Fruit fly (Drosophila melanogaster) whole organism, embryonic: ENCODE measurements around the gene CG13306.

Experiments
- CG10462 ChIP-seq: fragments of 200-800 bp; sonication (Bioruptor generic); optimal IDR thresholded peaks from 2 replicates; lab custom pipeline; 2016; ENCODE audit warnings: missing biosample characterization, missing genetic modification characterization
- CG10543 ChIP-seq: fragments of 200-800 bp; sonication (Bioruptor generic); optimal IDR thresholded peaks from 3 replicates; lab custom pipeline; 2017; ENCODE audit warnings: missing biosample characterization, mild to moderate bottlenecking, missing genetic modification characterization, moderate library complexity
- CG10979 ChIP-seq: fragments of 200-800 bp; sonication (Bioruptor generic); optimal IDR thresholded peaks from 2 replicates; lab custom pipeline; 2018; ENCODE audit warnings: missing biosample characterization, mild to moderate bottlenecking, missing genetic modification characterization, moderate library complexity
- CG11247 ChIP-seq: fragments of 200-800 bp; sonication (Bioruptor generic); IDR thresholded peaks from 2 replicates; pipeline ENCODE4 v1.3.6; 2022; ENCODE audit warnings: missing biosample characterization, missing genetic modification characterization
- CG11504 ChIP-seq: fragments of 200-800 bp; sonication (Bioruptor generic); optimal IDR thresholded peaks from 3 replicates; lab custom pipeline; 2019; ENCODE audit warnings: missing biosample characterization, mild to moderate bottlenecking, missing genetic modification characterization, moderate library complexity
- CG15011 ChIP-seq: fragments of 200-800 bp; sonication (Bioruptor generic); optimal IDR thresholded peaks from 3 replicates; lab custom pipeline; 2018; ENCODE audit warnings: missing biosample characterization, mild to moderate bottlenecking, missing genetic modification characterization
- CG1603 ChIP-seq: fragments of 200-800 bp; sonication (Bioruptor generic); optimal IDR thresholded peaks from 2 replicates; lab custom pipeline; 2019; ENCODE audit warnings: missing biosample characterization, mild to moderate bottlenecking, missing genetic modification characterization, moderate library complexity
- CG16779 ChIP-seq: fragments of 200-800 bp; sonication (Bioruptor generic); IDR thresholded peaks from 2 replicates; pipeline ENCODE4 v1.3.6; 2022; ENCODE audit warnings: missing biosample characterization, missing genetic modification characterization
- CG2875 ChIP-seq: fragments of 200-800 bp; sonication (Bioruptor generic); optimal IDR thresholded peaks from 2 replicates; lab custom pipeline; 2017; ENCODE audit warnings: missing biosample characterization, mild to moderate bottlenecking, missing genetic modification characterization, missing genetic modification reagents
- CG31224 ChIP-seq: fragments of 200-800 bp; sonication (Bioruptor generic); IDR thresholded peaks from 2 replicates; pipeline ENCODE4 v1.3.6; 2022; ENCODE audit warnings: missing biosample characterization, missing genetic modification characterization
- CG31388 ChIP-seq: fragments of 200-800 bp; sonication (Bioruptor generic); optimal IDR thresholded peaks from 2 replicates; lab custom pipeline; 2016; ENCODE audit warnings: missing biosample characterization, missing genetic modification characterization
- CG32772 ChIP-seq: fragments of 200-800 bp; sonication (Bioruptor generic); IDR thresholded peaks from 2 replicates; pipeline ENCODE4 v1.3.6; 2022; ENCODE audit warnings: missing biosample characterization, missing genetic modification characterization
- CG3726 ChIP-seq: fragments of 200-800 bp; sonication (Bioruptor generic); IDR thresholded peaks from 3 replicates; pipeline ENCODE4, ENCODE4 v1.3.6; 2022; ENCODE audit warnings: missing biosample characterization, missing genetic modification characterization
- CG3847 ChIP-seq: fragments of 200-800 bp; sonication (Bioruptor generic); IDR thresholded peaks from 2 replicates; pipeline ENCODE4 v1.3.6; 2022; ENCODE audit warnings: missing biosample characterization, missing genetic modification characterization
- CG43689 ChIP-seq: fragments of 200-800 bp; sonication (Bioruptor generic); IDR thresholded peaks from 2 replicates; pipeline ENCODE4 v1.3.6; 2022; ENCODE audit warnings: missing biosample characterization, missing genetic modification characterization
- CG7357 ChIP-seq: fragments of 200-800 bp; sonication (Bioruptor generic); IDR thresholded peaks from 3 replicates; pipeline ENCODE4 v1.3.6; 2022; ENCODE audit warnings: missing biosample characterization, missing genetic modification characterization
- CG7786 ChIP-seq: fragments of 200-800 bp; sonication (Bioruptor generic); optimal IDR thresholded peaks from 2 replicates; lab custom pipeline; 2016; ENCODE audit warnings: missing biosample characterization, missing genetic modification characterization
- CG7839 ChIP-seq: fragments of 200-800 bp; sonication (Bioruptor generic); optimal IDR thresholded peaks from 3 replicates; lab custom pipeline; 2018; ENCODE audit warnings: missing biosample characterization, mild to moderate bottlenecking, missing genetic modification characterization, moderate library complexity
- CG8388 ChIP-seq: fragments of 200-800 bp; sonication (Bioruptor generic); optimal IDR thresholded peaks from 2 replicates; lab custom pipeline; 2019; ENCODE audit warnings: missing biosample characterization, mild to moderate bottlenecking, missing genetic modification characterization, moderate library complexity
- CG8478 ChIP-seq: fragments of >200 bp; optimal IDR thresholded peaks from 2 replicates; lab custom pipeline; 2018
- CG8944 ChIP-seq: fragments of 200-800 bp; sonication (Bioruptor generic); optimal IDR thresholded peaks from 3 replicates; lab custom pipeline; 2016; ENCODE audit warnings: missing biosample characterization, missing genetic modification characterization
- D ChIP-seq, 2 experiments: fragments of 200-800 bp in 1 of 2; fragments of >200 bp in 1 of 2; sonication (Bioruptor generic) in 1 of 2; optimal IDR thresholded peaks; 2 replicates in 1 of 2; 3 replicates in 1 of 2; lab custom pipeline; 2017; ENCODE audit warnings: mild to moderate bottlenecking in 1 of 2, missing biosample characterization in 1 of 2, missing genetic modification characterization in 1 of 2, missing genetic modification reagents in 1 of 2
- Doc3 ChIP-seq: fragments of 200-800 bp; sonication (Bioruptor generic); IDR thresholded peaks from 3 replicates; pipeline ENCODE4 v1.3.6; 2022; ENCODE audit warnings: missing biosample characterization, missing genetic modification characterization; ENCODE audit not compliant: partially characterized antibody
- Dp ChIP-seq: fragments of 200-800 bp; sonication (Bioruptor generic); optimal IDR thresholded peaks from 2 replicates; lab custom pipeline; 2018; ENCODE audit warnings: missing biosample characterization, mild to moderate bottlenecking, missing genetic modification characterization, moderate library complexity
- Drgx ChIP-seq: fragments of 200-800 bp; sonication (Bioruptor generic); IDR thresholded peaks from 2 replicates; pipeline ENCODE4 v1.3.6; 2022; ENCODE audit warnings: missing biosample characterization, missing genetic modification characterization
- HLH54F ChIP-seq: fragments of 200-800 bp; sonication (Bioruptor generic); optimal IDR thresholded peaks from 3 replicates; lab custom pipeline; 2016; ENCODE audit warnings: missing biosample characterization, missing genetic modification characterization
- Mad ChIP-seq: fragments of 200-800 bp; sonication (Bioruptor generic); optimal IDR thresholded peaks from 2 replicates; lab custom pipeline; 2016; ENCODE audit warnings: missing biosample characterization, missing genetic modification characterization
- Med ChIP-seq: fragments of 200-800 bp; sonication (Bioruptor generic); peaks from one replicate; lab custom pipeline; 2016; ENCODE audit warnings: missing biosample characterization, missing genetic modification characterization, mild to moderate bottlenecking, inconsistent platforms, moderate library complexity
- Ravus ChIP-seq: fragments of 200-800 bp; sonication (Bioruptor generic); IDR thresholded peaks from 2 replicates; pipeline ENCODE4 v1.3.6; 2022; ENCODE audit warnings: missing biosample characterization, missing genetic modification characterization
- Stat92E ChIP-seq, 3 experiments: fragments of >200 bp in 2 of 3; fragments of 200-800 bp in 1 of 3; sonication (Bioruptor generic) in 1 of 3; optimal IDR thresholded peaks; 2 replicates each; lab custom pipeline; 2017 to 2019; ENCODE audit warnings: missing biosample characterization in 3 of 3, missing genetic modification characterization in 3 of 3, mild to moderate bottlenecking in 1 of 3, moderate library complexity in 1 of 3
- TFAM ChIP-seq: fragments of 200-800 bp; sonication (Bioruptor generic); optimal IDR thresholded peaks from 2 replicates; lab custom pipeline; 2017; ENCODE audit warnings: missing biosample characterization, missing genetic modification characterization, inconsistent platforms
- YL-1 ChIP-seq: fragments of 200-800 bp; sonication (Bioruptor generic); optimal IDR thresholded peaks from 3 replicates; lab custom pipeline; 2017; ENCODE audit warnings: missing biosample characterization, mild to moderate bottlenecking, missing genetic modification characterization
- ab ChIP-seq: fragments of 200-800 bp; sonication (Bioruptor generic); optimal IDR thresholded peaks from 2 replicates; lab custom pipeline; 2016; ENCODE audit warnings: missing biosample characterization, missing genetic modification characterization
- ara ChIP-seq: fragments of 200-800 bp; sonication (Bioruptor generic); IDR thresholded peaks from 2 replicates; pipeline ENCODE4 v1.3.6; 2022; ENCODE audit warnings: missing biosample characterization, missing genetic modification characterization
- bigmax ChIP-seq: fragments of 200-800 bp; sonication (Bioruptor generic); optimal IDR thresholded peaks from 2 replicates; lab custom pipeline; 2018; ENCODE audit warnings: missing biosample characterization, mild to moderate bottlenecking, missing genetic modification characterization
- caup ChIP-seq: fragments of 200-800 bp; sonication (Bioruptor generic); optimal IDR thresholded peaks from 3 replicates; lab custom pipeline; 2017; ENCODE audit warnings: missing biosample characterization, mild to moderate bottlenecking, missing genetic modification characterization, moderate library complexity; ENCODE audit not compliant: severe bottlenecking
- dimm ChIP-seq: fragments of 200-800 bp; sonication (Bioruptor generic); IDR thresholded peaks from 2 replicates; pipeline ENCODE4 v1.3.6; 2022; ENCODE audit warnings: missing biosample characterization, missing genetic modification characterization
- ems ChIP-seq: fragments of 200-800 bp; sonication (Bioruptor generic); optimal IDR thresholded peaks from 3 replicates; lab custom pipeline; 2016; ENCODE audit warnings: missing biosample characterization, missing genetic modification characterization
- en ChIP-seq: fragments of 200-800 bp; sonication (Bioruptor generic); optimal IDR thresholded peaks from 2 replicates; lab custom pipeline; 2016; ENCODE audit warnings: missing biosample characterization, missing genetic modification characterization
- gfzf ChIP-seq: fragments of 200-800 bp; sonication (Bioruptor generic); optimal IDR thresholded peaks from 2 replicates; lab custom pipeline; 2016; ENCODE audit warnings: missing biosample characterization, mild to moderate bottlenecking, missing genetic modification characterization, moderate library complexity
- her ChIP-seq: fragments of 200-800 bp; sonication (Bioruptor generic); optimal IDR thresholded peaks from 2 replicates; lab custom pipeline; 2016; ENCODE audit warnings: missing biosample characterization, missing genetic modification characterization
- jigr1 ChIP-seq: fragments of 200-800 bp; sonication (Bioruptor generic); IDR thresholded peaks from 3 replicates; pipeline ENCODE4 v1.3.6; 2022; ENCODE audit warnings: missing biosample characterization, missing genetic modification characterization
- lilli ChIP-seq: fragments of 200-800 bp; sonication (Bioruptor generic); optimal IDR thresholded peaks from 3 replicates; lab custom pipeline; 2016; ENCODE audit warnings: missing biosample characterization, missing genetic modification characterization
- lmd ChIP-seq: fragments of 200-800 bp; sonication (Bioruptor generic); IDR thresholded peaks from 2 replicates; pipeline ENCODE4 v1.3.6; 2022; ENCODE audit warnings: missing biosample characterization, missing genetic modification characterization
- nmo ChIP-seq: fragments of 200-800 bp; sonication (Bioruptor generic); optimal IDR thresholded peaks from 2 replicates; lab custom pipeline; 2018; ENCODE audit warnings: missing biosample characterization, mild to moderate bottlenecking, missing genetic modification characterization, moderate library complexity
- peb ChIP-seq: fragments of 200-800 bp; sonication (Bioruptor generic); IDR thresholded peaks from 2 replicates; pipeline ENCODE4 v1.3.6; 2022; ENCODE audit warnings: missing biosample characterization, missing genetic modification characterization
- sc ChIP-seq, 3 experiments: fragments of >200 bp in 2 of 3; fragments of 200-800 bp in 1 of 3; sonication (Bioruptor generic) in 1 of 3; optimal IDR thresholded peaks; 2 replicates in 2 of 3; 3 replicates in 1 of 3; lab custom pipeline; 2017; ENCODE audit warnings: mild to moderate bottlenecking in 1 of 3, missing biosample characterization in 1 of 3, missing genetic modification characterization in 1 of 3, missing genetic modification reagents in 1 of 3
- schlank ChIP-seq: fragments of 200-800 bp; sonication (Bioruptor generic); optimal IDR thresholded peaks from 2 replicates; lab custom pipeline; 2018; ENCODE audit warnings: missing biosample characterization, mild to moderate bottlenecking, missing genetic modification characterization
- tin ChIP-seq: fragments of 200-800 bp; sonication (Bioruptor generic); optimal IDR thresholded peaks from 3 replicates; lab custom pipeline; 2016; ENCODE audit warnings: missing biosample characterization, missing genetic modification characterization
- tna ChIP-seq: fragments of 200-800 bp; sonication (Bioruptor generic); IDR thresholded peaks from 2 replicates; pipeline ENCODE4 v1.3.6; 2022; ENCODE audit warnings: missing biosample characterization, missing genetic modification characterization; ENCODE audit not compliant: partially characterized antibody
- unc-4 ChIP-seq: fragments of 200-800 bp; sonication (Bioruptor generic); IDR thresholded peaks from 2 replicates; pipeline ENCODE4 v1.3.6; 2022; ENCODE audit warnings: missing biosample characterization, missing genetic modification characterization; ENCODE audit not compliant: partially characterized antibody

Gene CG13306

dm6 chr3L:8751262-8751661, 1.7 kb upstream of the CG13306 start (continued):
- TF ChIP-seq bigmax (GFP tag; lab: Kevin White, UChicago) (no peak), Med (GFP tag; lab: Kevin White, UChicago) (peak; percentile 66), Doc3 (GFP tag; lab: Robert Waterston, UW) (no peak), CG43689 (no peak), YL-1 (GFP tag; lab: Kevin White, UChicago) (no peak), CG3847 (GFP tag; lab: Robert Waterston, UW) (no peak), CG7786 (GFP tag; lab: Kevin White, UChicago) (no peak), Drgx (peak; percentile 71), TFAM (GFP tag; lab: Kevin White, UChicago) (no peak), HLH54F (GFP tag; lab: Kevin White, UChicago) (no peak), CG10979 (tag; lab: Kevin White, UChicago) (peak; percentile 64), CG7357 (GFP tag; lab: Robert Waterston, UW) (no peak), CG10462 (GFP tag; lab: Kevin White, UChicago) (peak; percentile 3), D (optimal IDR thresholded peaks at IDR 0.05; lab: Kevin White, UChicago) (no peak), D (GFP tag; optimal IDR thresholded peaks at IDR 0.05; lab: Kevin White, UChicago) (peak; percentile 47), dimm (GFP tag; lab: Robert Waterston, UW) (no peak), CG11504 (tag; lab: Kevin White, UChicago) (peak; percentile 73), lmd (GFP tag; lab: Robert Waterston, UW) (peak; percentile 55; the same call in 1 of the 2 replicates), tna (GFP tag; lab: Robert Waterston, UW) (no peak), CG2875 (GFP tag; lab: Kevin White, UChicago) (peak; percentile 58), en (GFP tag; lab: Kevin White, UChicago) (no peak), Stat92E (GFP tag; optimal IDR thresholded peaks at IDR 0.05; lab: Kevin White, UChicago) (no peak), tin (GFP tag; lab: Kevin White, UChicago) (peak; percentile 40), CG8944 (GFP tag; lab: Kevin White, UChicago) (peak; percentile 23), ems (GFP tag; lab: Kevin White, UChicago) (peak; percentile 6), CG8388 (peak; percentile 72), her (GFP tag; lab: Kevin White, UChicago) (no peak), CG7839 (tag; lab: Kevin White, UChicago) (peak; percentile 57), ab (no peak), Ravus (GFP tag; lab: Robert Waterston, UW) (no peak), Mad (GFP tag; lab: Kevin White, UChicago) (peak; percentile 2), CG31224 (GFP tag; lab: Robert Waterston, UW) (no peak), sc (optimal IDR thresholded peaks at IDR 0.05; lab: Kevin White, UChicago) (no peak), sc (GFP tag; optimal IDR thresholded peaks at IDR 0.05; lab: Kevin White, UChicago) (peak; percentile 36), peb (GFP tag; lab: Robert Waterston, UW) (peak; percentile 56), CG31388 (GFP tag; lab: Kevin White, UChicago) (no peak), ara (GFP tag; lab: Robert Waterston, UW) (peak; percentile 37; the same call in 1 of the 2 replicates), nmo (peak; percentile 66), CG15011 (GFP tag; lab: Kevin White, UChicago) (peak; percentile 8)

DNA sequence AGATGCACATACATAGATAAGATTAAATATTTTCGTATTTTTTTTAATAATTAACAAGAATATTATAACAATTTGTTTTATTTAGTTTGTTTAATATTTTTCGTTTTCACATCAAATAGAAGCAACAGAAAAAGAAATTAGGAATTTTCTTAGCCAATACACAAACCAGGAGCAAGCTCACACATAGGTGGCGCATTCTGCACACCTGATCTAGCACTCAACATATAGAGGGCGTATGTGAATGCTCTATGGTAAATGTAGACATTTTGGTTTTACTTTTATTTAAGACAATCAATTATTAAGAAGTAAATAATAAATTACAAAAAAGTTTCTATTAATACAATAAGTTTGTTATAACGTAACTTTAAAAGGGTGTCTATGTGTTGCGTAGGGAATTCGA, 687 bp downstream of the CG13306 start:
- no peak for TF ChIP-seq gfzf (GFP tag; lab: Kevin White, UChicago)
- no peak for TF ChIP-seq Dp (GFP tag; lab: Kevin White, UChicago)
- peak; percentile 64 for TF ChIP-seq CG11247
- no peak for TF ChIP-seq caup (GFP tag; lab: Kevin White, UChicago)
- no peak for TF ChIP-seq unc-4
- TF ChIP-seq CG10543 (GFP tag; lab: Kevin White, UChicago), result no peak
- TF ChIP-seq CG3726, result no peak
- peak; percentile 13 for TF ChIP-seq lilli
- TF ChIP-seq CG11504 (tag; lab: Kevin White, UChicago), result peak; percentile 40
- TF ChIP-seq schlank, result no peak
- TF ChIP-seq jigr1, result peak; percentile 65; the same call in 1 of the 3 replicates
- no peak for TF ChIP-seq CG8478 (lab: Kevin White, UChicago)
- peak; percentile 38 for TF ChIP-seq CG1603 (tag; lab: Kevin White, UChicago)
- TF ChIP-seq CG32772 (GFP tag; lab: Robert Waterston, UW), result peak; percentile 48; the same call in 1 of the 2 replicates
- no peak for TF ChIP-seq CG16779
